Fruit fly (Drosophila melanogaster): ENCODE data around the gene CG7369.

Gene CG7369

DNA sequence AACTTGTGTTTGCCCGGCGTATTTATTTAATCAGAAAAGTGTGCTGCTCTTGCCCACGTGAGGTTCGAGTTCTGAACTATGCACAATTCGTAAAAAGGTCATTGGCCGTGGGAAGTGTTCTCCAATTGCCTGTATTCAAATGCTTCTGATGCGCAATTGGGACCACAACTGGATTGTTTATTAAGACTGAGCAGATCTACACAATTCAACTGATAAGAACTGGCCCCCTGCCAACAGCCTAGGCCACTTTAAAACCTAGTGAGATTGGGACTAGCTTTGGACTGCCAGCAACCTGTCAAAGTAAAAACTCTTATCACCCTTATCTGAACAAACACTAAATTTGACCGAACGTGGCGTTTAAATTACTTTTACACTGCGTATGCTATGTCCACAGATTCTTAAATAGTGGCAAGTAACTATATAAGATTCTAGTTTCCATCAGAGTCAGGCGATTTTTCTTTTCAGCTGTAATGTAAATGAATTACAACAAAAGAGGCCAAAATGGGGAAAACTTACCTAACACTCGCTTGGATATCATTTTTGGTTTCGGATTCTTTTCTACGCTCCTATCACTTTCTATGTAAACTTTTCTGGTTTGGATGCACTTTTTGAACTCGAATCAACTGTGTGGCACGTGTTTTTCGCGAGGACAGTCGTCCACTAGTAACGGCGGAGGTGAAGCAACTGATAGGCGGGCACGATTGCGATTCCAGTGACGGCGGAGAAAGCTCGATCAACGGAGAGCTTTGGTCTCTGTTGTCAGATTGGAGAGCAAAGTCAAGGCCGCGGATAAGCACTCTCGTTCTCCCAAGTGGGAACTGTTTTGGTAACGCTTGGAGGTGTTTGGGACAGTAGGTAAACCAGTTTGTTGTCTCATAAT is 3.6 kb upstream of the CG7369 start, which contains the start of gene CG11241 (continued):
- TF ChIP-seq CG16863 (GFP tag; optimal IDR thresholded peaks at IDR 0.05), result no peak
- no peak for TF ChIP-seq CG4360 (GFP tag; IDR thresholded peaks at IDR 0.05)
- no peak for TF ChIP-seq CG12236 (GFP tag; optimal IDR thresholded peaks at IDR 0.05)
- no peak for TF ChIP-seq cas (GFP tag; IDR thresholded peaks at IDR 0.05)
- TF ChIP-seq Antp (GFP tag; optimal IDR thresholded peaks at IDR 0.05), result no peak
- TF ChIP-seq CG7963 (GFP tag; IDR thresholded peaks at IDR 0.05; ENCODE audit: partially characterized antibody), result no peak
- no peak for TF ChIP-seq CG4854 (GFP tag; optimal IDR thresholded peaks at IDR 0.05)
- TF ChIP-seq pho (GFP tag; optimal IDR thresholded peaks at IDR 0.05), result no peak
- no peak for TF ChIP-seq kah (GFP tag; optimal IDR thresholded peaks at IDR 0.05)
- no peak for TF ChIP-seq CG8924 (tag; optimal IDR thresholded peaks at IDR 0.05)
- TF ChIP-seq HmgZ (tag; optimal IDR thresholded peaks at IDR 0.05), result peak; percentile 15
- no peak for TF ChIP-seq hth (optimal IDR thresholded peaks at IDR 0.05)
- TF ChIP-seq mam (GFP tag; optimal IDR thresholded peaks at IDR 0.05), result no peak
- TF ChIP-seq sqz (GFP tag; optimal IDR thresholded peaks at IDR 0.05), result no peak
- peak in 1 of 2 experiments; percentile 18 for TF ChIP-seq Hr78 (GFP tag; optimal IDR thresholded peaks at IDR 0.05)
- no peak for TF ChIP-seq PHDP (tag; optimal IDR thresholded peaks at IDR 0.05)
- no peak for TF ChIP-seq CrebB (tag; optimal IDR thresholded peaks at IDR 0.05)
- no peak for TF ChIP-seq Doc2 (GFP tag; IDR thresholded peaks at IDR 0.05)
- TF ChIP-seq pzg (GFP tag; optimal IDR thresholded peaks at IDR 0.05), result no peak
- no peak for TF ChIP-seq CG7357 (GFP tag; IDR thresholded peaks at IDR 0.05)
- TF ChIP-seq shn (GFP tag; optimal IDR thresholded peaks at IDR 0.05), result no peak
- peak; percentile 72 for TF ChIP-seq Hey (tag; optimal IDR thresholded peaks at IDR 0.05)

dm6 chr3L:22742121-22742531 is 533 bp downstream of the CG7369 start:
- no peak for TF ChIP-seq hb (GFP tag; IDR thresholded peaks at IDR 0.05; ENCODE audit: partially characterized antibody)
- 0 out of 3 replicates have a peak, but pooled peaks have one; percentile 17 for TF ChIP-seq CG14860 (GFP tag; IDR thresholded peaks at IDR 0.05; ENCODE audit: partially characterized antibody)
- 0 out of 2 replicates have a peak, but pooled peaks have one; percentile 6 for TF ChIP-seq bbx (GFP tag; IDR thresholded peaks at IDR 0.05; ENCODE audit: partially characterized antibody)
- TF ChIP-seq insv (GFP tag; optimal IDR thresholded peaks at IDR 0.05), result peak in 1 of 2 experiments; percentile 57
- TF ChIP-seq ftz-f1 (GFP tag; optimal IDR thresholded peaks at IDR 0.05), result no peak
- no peak for TF ChIP-seq CG5180 (GFP tag; optimal IDR thresholded peaks at IDR 0.05)
- TF ChIP-seq cg (GFP tag; optimal IDR thresholded peaks at IDR 0.05), result peak; percentile 85
- no peak for TF ChIP-seq CG3995 (GFP tag; optimal IDR thresholded peaks at IDR 0.05)
- no peak for TF ChIP-seq CG15601 (tag; optimal IDR thresholded peaks at IDR 0.05)
- TF ChIP-seq Mes4 (GFP tag; optimal IDR thresholded peaks at IDR 0.05), result no peak
- TF ChIP-seq Med (GFP tag), result peak; percentile 7
- TF ChIP-seq Drgx (GFP tag; IDR thresholded peaks at IDR 0.05), result no peak
- TF ChIP-seq ken (GFP tag; IDR thresholded peaks at IDR 0.05), result 0 out of 3 replicates have a peak, but pooled peaks have one; percentile 31
- no peak for TF ChIP-seq tx (GFP tag; optimal IDR thresholded peaks at IDR 0.05)
- 0 out of 2 replicates have a peak, but pooled peaks have one; percentile 8 for TF ChIP-seq NFAT (GFP tag; IDR thresholded peaks at IDR 0.05)
- TF ChIP-seq CG32767 (GFP tag; IDR thresholded peaks at IDR 0.05), result no peak
- peak; percentile 44; the same call in 1 of the 2 replicates for TF ChIP-seq crol (GFP tag; IDR thresholded peaks at IDR 0.05)
- TF ChIP-seq YL-1 (GFP tag; optimal IDR thresholded peaks at IDR 0.05), result no peak
- TF ChIP-seq Opbp (GFP tag; IDR thresholded peaks at IDR 0.05; ENCODE audit: partially characterized antibody), result 0 out of 3 replicates have a peak, but pooled peaks have one; percentile 29

Measured in whole organism, embryonic.